Comparison of ENCODE assay signal across 6 fruit fly cellular contexts in genomic region chr3R:9949903-9950302, dm6.
TF ChIP-seq lines count a peak whose summit lies in the region.

No protein-coding gene starts in this region.

- TF ChIP-seq CTCF in whole organism, embryonic (GFP tag; optimal IDR thresholded peaks at IDR 0.05; lab: Kevin White, UChicago): no peak

TF ChIP-seq in whole organism, 6 proteins besides CTCF, POLR2A, EP300 and RAD21:
- TF ChIP-seq pan (optimal IDR thresholded peaks at IDR 0.05; lab: Kevin White, UChicago) (no peak), Dll (optimal IDR thresholded peaks at IDR 0.05; lab: Kevin White, UChicago) (peak; percentile 55), EcR (GFP tag; optimal IDR thresholded peaks at IDR 0.05; lab: Kevin White, UChicago) (no peak), usp (GFP tag; optimal IDR thresholded peaks at IDR 0.05; lab: Kevin White, UChicago) (no peak)

TF ChIP-seq in whole organism, adult, 20 proteins besides CTCF, POLR2A, EP300 and RAD21 (continues in another document):
- peak; percentile 97 for TF ChIP-seq Mnt (GFP tag; optimal IDR thresholded peaks at IDR 0.05; lab: Kevin White, UChicago)
- TF ChIP-seq Hr96 (GFP tag; optimal IDR thresholded peaks at IDR 0.05; lab: Kevin White, UChicago): no peak
- TF ChIP-seq tj (GFP tag; optimal IDR thresholded peaks at IDR 0.05; lab: Kevin White, UChicago): peak; percentile 6
- peak; percentile 64 for TF ChIP-seq bab1 (GFP tag; optimal IDR thresholded peaks at IDR 0.05; lab: Kevin White, UChicago)
- peak; percentile 43 for TF ChIP-seq Clk (GFP tag; optimal IDR thresholded peaks at IDR 0.05; lab: Kevin White, UChicago)
- no peak for TF ChIP-seq kay (GFP tag; lab: Kevin White, UChicago; ENCODE audit: borderline replicate concordance)
- peak in 1 of 2 experiments; percentile 57 for TF ChIP-seq cnc (optimal IDR thresholded peaks at IDR 0.05; lab: Kevin White, UChicago)
- peak; percentile 95 for TF ChIP-seq cic (GFP tag; optimal IDR thresholded peaks at IDR 0.05; lab: Kevin White, UChicago)
- TF ChIP-seq CG1620 (GFP tag; optimal IDR thresholded peaks at IDR 0.05; lab: Kevin White, UChicago): no peak
- no peak for TF ChIP-seq ovo (GFP tag; optimal IDR thresholded peaks at IDR 0.05; lab: Kevin White, UChicago)
- no peak for TF ChIP-seq toe (GFP tag; optimal IDR thresholded peaks at IDR 0.05; lab: Kevin White, UChicago)
- TF ChIP-seq CG5204 (GFP tag; optimal IDR thresholded peaks at IDR 0.05; lab: Kevin White, UChicago): no peak
- peak; percentile 26 for TF ChIP-seq CG33017 (tag; optimal IDR thresholded peaks at IDR 0.05; lab: Kevin White, UChicago)
- peak; percentile 12 for TF ChIP-seq CG7045 (GFP tag; optimal IDR thresholded peaks at IDR 0.05; lab: Kevin White, UChicago)
- peak; percentile 15 for TF ChIP-seq CG7101 (tag; optimal IDR thresholded peaks at IDR 0.05; lab: Kevin White, UChicago)
- peak; percentile 49 for TF ChIP-seq pad (GFP tag; optimal IDR thresholded peaks at IDR 0.05; lab: Kevin White, UChicago)
- peak; percentile 33 for TF ChIP-seq CG11617 (GFP tag; optimal IDR thresholded peaks at IDR 0.05; lab: Kevin White, UChicago)

TF ChIP-seq in whole organism, embryonic, 481 proteins besides CTCF, POLR2A, EP300 and RAD21 (continues in another document):
- no peak for TF ChIP-seq CG1647 (GFP tag; optimal IDR thresholded peaks at IDR 0.05; lab: Kevin White, UChicago)
- 0 out of 2 replicates have a peak, but pooled peaks have one; percentile 5 for TF ChIP-seq CG32532 (GFP tag; IDR thresholded peaks at IDR 0.05; lab: Robert Waterston, UW)
- TF ChIP-seq CG9817 (tag; optimal IDR thresholded peaks at IDR 0.05; lab: Kevin White, UChicago): no peak
- no peak for TF ChIP-seq Aef1 (GFP tag; IDR thresholded peaks at IDR 0.05; lab: Robert Waterston, UW)
- no peak for TF ChIP-seq scrt (GFP tag; optimal IDR thresholded peaks at IDR 0.05; lab: Kevin White, UChicago)
- no peak for TF ChIP-seq Tbp (GFP tag; optimal IDR thresholded peaks at IDR 0.05; lab: Kevin White, UChicago)
- no peak for TF ChIP-seq lov (optimal IDR thresholded peaks at IDR 0.05; lab: Kevin White, UChicago)
- TF ChIP-seq lov (GFP tag; IDR thresholded peaks at IDR 0.05; lab: Robert Waterston, UW): no peak
- no peak for TF ChIP-seq ttk (GFP tag; IDR thresholded peaks at IDR 0.05; lab: Robert Waterston, UW)
- TF ChIP-seq CG11093 (GFP tag; IDR thresholded peaks at IDR 0.05; lab: Robert Waterston, UW): no peak
- TF ChIP-seq Pdp1 (GFP tag; optimal IDR thresholded peaks at IDR 0.05; lab: Kevin White, UChicago): peak in 1 of 2 experiments; percentile 80
- no peak for TF ChIP-seq gfzf (GFP tag; optimal IDR thresholded peaks at IDR 0.05; lab: Kevin White, UChicago)
- TF ChIP-seq Dp (GFP tag; optimal IDR thresholded peaks at IDR 0.05; lab: Kevin White, UChicago): no peak
- no peak for TF ChIP-seq CHES-1-like (GFP tag; optimal IDR thresholded peaks at IDR 0.05; lab: Kevin White, UChicago)
- no peak for TF ChIP-seq NC2β (GFP tag; optimal IDR thresholded peaks at IDR 0.05; lab: Kevin White, UChicago)
- peak; percentile 31; the same call in 1 of the 2 replicates for TF ChIP-seq Drgx (GFP tag; IDR thresholded peaks at IDR 0.05; lab: Robert Waterston, UW)
- TF ChIP-seq grn (GFP tag; optimal IDR thresholded peaks at IDR 0.05; lab: Kevin White, UChicago): no peak
- TF ChIP-seq CkIIα-i1 (GFP tag; IDR thresholded peaks at IDR 0.05; lab: Robert Waterston, UW): no peak

TF ChIP-seq in whole organism, prepupa, 60 proteins besides CTCF, POLR2A, EP300 and RAD21 (continues in another document):
- no peak for TF ChIP-seq CG11902 (GFP tag; optimal IDR thresholded peaks at IDR 0.05; lab: Kevin White, UChicago)
- peak; percentile 10 for TF ChIP-seq CG3032 (tag; optimal IDR thresholded peaks at IDR 0.05; lab: Kevin White, UChicago)
- TF ChIP-seq CG32006 (GFP tag; optimal IDR thresholded peaks at IDR 0.05; lab: Kevin White, UChicago): no peak
- no peak for TF ChIP-seq CG34406 (GFP tag; optimal IDR thresholded peaks at IDR 0.05; lab: Kevin White, UChicago)
- TF ChIP-seq Eip93F (GFP tag; optimal IDR thresholded peaks at IDR 0.05; lab: Kevin White, UChicago): no peak
- no peak for TF ChIP-seq Sox15 (GFP tag; optimal IDR thresholded peaks at IDR 0.05; lab: Kevin White, UChicago)
- TF ChIP-seq Sox102F (GFP tag; optimal IDR thresholded peaks at IDR 0.05; lab: Kevin White, UChicago): no peak
- no peak for TF ChIP-seq Hr39 (GFP tag; optimal IDR thresholded peaks at IDR 0.05; lab: Kevin White, UChicago)
- TF ChIP-seq Gug (GFP tag; IDR thresholded peaks at IDR 0.05; lab: Robert Waterston, UW): no peak
- peak; percentile 19 for TF ChIP-seq CG6808 (GFP tag; optimal IDR thresholded peaks at IDR 0.05; lab: Kevin White, UChicago)
- no peak for TF ChIP-seq lz (GFP tag; optimal IDR thresholded peaks at IDR 0.05; lab: Kevin White, UChicago)
- TF ChIP-seq Lpt (GFP tag; optimal IDR thresholded peaks at IDR 0.05; lab: Kevin White, UChicago): peak; percentile 37
- no peak for TF ChIP-seq CG10631 (GFP tag; optimal IDR thresholded peaks at IDR 0.05; lab: Kevin White, UChicago)
- TF ChIP-seq acj6 (GFP tag; optimal IDR thresholded peaks at IDR 0.05; lab: Kevin White, UChicago): no peak
- TF ChIP-seq vri (GFP tag; optimal IDR thresholded peaks at IDR 0.05; lab: Kevin White, UChicago): peak; percentile 41
- peak; percentile 70 for TF ChIP-seq CG6163 (GFP tag; IDR thresholded peaks at IDR 0.05; lab: Robert Waterston, UW)
- no peak for TF ChIP-seq pdm3 (GFP tag; optimal IDR thresholded peaks at IDR 0.05; lab: Kevin White, UChicago)
- peak; percentile 83 for TF ChIP-seq Eip78C (GFP tag; lab: Kevin White, UChicago)
- no peak for TF ChIP-seq Hr4 (GFP tag; optimal IDR thresholded peaks at IDR 0.05; lab: Kevin White, UChicago)
- TF ChIP-seq CG6792 (GFP tag; optimal IDR thresholded peaks at IDR 0.05; lab: Kevin White, UChicago): no peak

TF ChIP-seq in whole organism, pupa, 21 proteins besides CTCF, POLR2A, EP300 and RAD21:
- TF ChIP-seq CG8301 (tag; optimal IDR thresholded peaks at IDR 0.05; lab: Kevin White, UChicago) (no peak), CG8159 (tag; optimal IDR thresholded peaks at IDR 0.05; lab: Kevin White, UChicago) (no peak), Pif1A (GFP tag; optimal IDR thresholded peaks at IDR 0.05; lab: Kevin White, UChicago) (peak; percentile 35), CG9948 (tag; optimal IDR thresholded peaks at IDR 0.05; lab: Kevin White, UChicago) (no peak), gl (tag; optimal IDR thresholded peaks at IDR 0.05; lab: Kevin White, UChicago) (peak; percentile 3), CG14655 (GFP tag; optimal IDR thresholded peaks at IDR 0.05; lab: Kevin White, UChicago) (peak; percentile 39), D1 (tag; optimal IDR thresholded peaks at IDR 0.05; lab: Kevin White, UChicago) (no peak), CG12605 (GFP tag; IDR thresholded peaks at IDR 0.05; lab: Robert Waterston, UW) (peak; percentile 55), Ets98B (GFP tag; IDR thresholded peaks at IDR 0.05; lab: Robert Waterston, UW) (peak; percentile 66), CG34367 (tag; optimal IDR thresholded peaks at IDR 0.05; lab: Kevin White, UChicago) (no peak), Snoo (tag; optimal IDR thresholded peaks at IDR 0.05; lab: Kevin White, UChicago) (peak; percentile 24), fd96Ca (GFP tag; IDR thresholded peaks at IDR 0.05; lab: Robert Waterston, UW) (no peak), CG4496 (GFP tag; IDR thresholded peaks at IDR 0.05; lab: Robert Waterston, UW) (peak; percentile 40; the same call in 1 of the 3 replicates), rn (GFP tag; IDR thresholded peaks at IDR 0.05; lab: Robert Waterston, UW) (no peak), CG15710 (tag; optimal IDR thresholded peaks at IDR 0.05; lab: Kevin White, UChicago) (no peak), CG17806 (tag; optimal IDR thresholded peaks at IDR 0.05; lab: Kevin White, UChicago) (no peak), CG10348 (GFP tag; IDR thresholded peaks at IDR 0.05; lab: Robert Waterston, UW) (no peak), CG13204 (GFP tag; optimal IDR thresholded peaks at IDR 0.05; lab: Kevin White, UChicago) (no peak), Pif1B (GFP tag; optimal IDR thresholded peaks at IDR 0.05; lab: Kevin White, UChicago) (no peak), EcR (GFP tag; optimal IDR thresholded peaks at IDR 0.05; lab: Kevin White, UChicago) (peak; percentile 35), CG32121 (GFP tag; IDR thresholded peaks at IDR 0.05; lab: Robert Waterston, UW) (peak; percentile 62; the same call in 1 of the 2 replicates)

TF ChIP-seq in whole organism, wandering third instar larva, 38 proteins besides CTCF, POLR2A, EP300 and RAD21:
- TF ChIP-seq psq (GFP tag; optimal IDR thresholded peaks at IDR 0.05; lab: Kevin White, UChicago) (peak; percentile 27), h (GFP tag; optimal IDR thresholded peaks at IDR 0.05; lab: Kevin White, UChicago) (peak; percentile 4), br (GFP tag; optimal IDR thresholded peaks at IDR 0.05; lab: Kevin White, UChicago) (peak; percentile 11), CrebA (GFP tag; optimal IDR thresholded peaks at IDR 0.05; lab: Kevin White, UChicago; ENCODE audit: borderline replicate concordance) (no peak), Myc (optimal IDR thresholded peaks at IDR 0.05; lab: Kevin White, UChicago) (no peak), Vsx2 (GFP tag; optimal IDR thresholded peaks at IDR 0.05; lab: Kevin White, UChicago; ENCODE audit: partially characterized antibody) (peak; percentile 24), Dfd (GFP tag; optimal IDR thresholded peaks at IDR 0.05; lab: Kevin White, UChicago) (no peak), usp (GFP tag; optimal IDR thresholded peaks at IDR 0.05; lab: Kevin White, UChicago) (no peak)
